Fruit fly (Drosophila melanogaster) Kc167 (cell line): Measurements from ENCODE around the gene BG642163.

Source experiments
- Myc ChIP-seq: fragments of >200 bp; optimal IDR thresholded peaks from 2 replicates; lab custom pipeline; 2017; ENCODE audit warnings: missing external identifiers
- Sin3A ChIP-seq: fragments of >200 bp; optimal IDR thresholded peaks from 2 replicates; lab custom pipeline; 2018; ENCODE audit warnings: missing external identifiers
- insv ChIP-seq: fragments of >200 bp; optimal IDR thresholded peaks from 3 replicates; lab custom pipeline; 2018; ENCODE audit warnings: missing external identifiers
- psq ChIP-seq: fragments of >200 bp; optimal IDR thresholded peaks from 2 replicates; lab custom pipeline; 2017; ENCODE audit warnings: missing external identifiers
- ttk ChIP-seq: sonication (Bioruptor generic); optimal IDR thresholded peaks from 2 replicates; lab custom pipeline; 2017; ENCODE audit warnings: missing external identifiers

dm6 chr2L:4591842-4592241 is 49.3 kb upstream of the BG642163 start:
- TF ChIP-seq Sin3A (no peak), psq (no peak), ttk (lab: Kevin White, UChicago) (no peak), Myc (lab: Kevin White, UChicago) (no peak), insv (lab: Kevin White, UChicago) (no peak)
